Worm (Caenorhabditis elegans) whole organism, L4 larva: ENCODE results near the gene F17A2.16.
"Not testable (repeated sequence)": the region's sequence is repeated elsewhere in the genome, so short reads cannot be mapped to it uniquely, and the experiment has no call there.

Experiments
- ama-1 ChIP-seq: fragments of 150-350 bp; optimal IDR thresholded peaks from 2 replicates; lab custom pipeline; 2014; ENCODE audit warnings: inconsistent platforms, mixed read lengths
- egl-27 ChIP-seq: sonication (generic microtip); optimal IDR thresholded peaks from 3 replicates; lab custom pipeline; 2017; ENCODE audit warnings: missing biosample characterization, missing genetic modification reagents, missing genetic modification characterization
- fos-1 ChIP-seq: fragments of 150-350 bp; optimal IDR thresholded peaks from 2 replicates; lab custom pipeline; 2014; ENCODE audit warnings: missing biosample characterization, missing genetic modification characterization
- jun-1 ChIP-seq: fragments of 150-350 bp; optimal IDR thresholded peaks from 2 replicates; lab custom pipeline; 2014; ENCODE audit warnings: missing biosample characterization, missing genetic modification reagents, missing genetic modification characterization
- lin-1 ChIP-seq: fragments of 200-800 bp; sonication (Bioruptor generic); IDR thresholded peaks from 2 replicates; pipeline ENCODE4 v1.3.6; 2022; ENCODE audit warnings: missing genetic modification reagents, missing genetic modification characterization, missing compliant biosample characterization
- nhr-28 ChIP-seq: fragments of 150-350 bp; optimal IDR thresholded peaks from 2 replicates; lab custom pipeline; 2014; ENCODE audit warnings: missing biosample characterization, missing genetic modification characterization
- nhr-76 ChIP-seq: fragments of 150-350 bp; optimal IDR thresholded peaks from 2 replicates; lab custom pipeline; 2014; ENCODE audit warnings: missing biosample characterization, missing genetic modification characterization
- snpc-4 ChIP-seq: fragments of 150-350 bp; optimal IDR thresholded peaks from 2 replicates; lab custom pipeline; 2014; ENCODE audit warnings: missing biosample characterization, missing genetic modification characterization

DNA sequence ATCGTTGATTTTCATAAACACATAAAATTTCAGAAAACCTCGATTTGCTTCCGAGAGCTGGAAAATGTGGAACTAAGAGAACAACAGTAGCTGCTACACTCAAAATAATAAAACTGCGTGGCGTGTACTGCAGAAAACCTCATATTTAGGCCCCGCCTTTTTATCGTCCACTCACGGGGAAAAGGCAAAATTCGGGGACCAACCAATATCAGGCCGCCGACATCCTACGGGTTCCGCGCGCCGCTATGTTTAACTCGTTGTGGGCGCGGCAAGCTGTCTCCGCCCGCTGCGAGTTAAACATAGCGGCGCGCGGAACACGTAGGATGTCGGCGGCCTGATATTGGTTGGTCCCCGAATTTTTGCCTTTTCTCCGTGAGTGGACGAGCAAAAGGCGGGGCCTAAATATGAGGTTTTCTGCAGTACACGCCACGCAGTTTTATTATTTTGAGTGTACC, at the start of gene F17A2.16:
- TF ChIP-seq nhr-76; fos-1 (tag; lab: Kevin White, UChicago); lin-1 (GFP tag; lab: Robert Waterston, UW); snpc-4 (tag; lab: Kevin White, UChicago); jun-1; ama-1 (lab: Kevin White, UChicago); nhr-28 (tag; lab: Kevin White, UChicago); egl-27 (tag; lab: Kevin White, UChicago): not testable (repeated sequence)
